Worm (Caenorhabditis elegans) whole organism, L2 larva: ENCODE measurements around the gene R166.2.

Source experiments
- ZK546.5 ChIP-seq: sonication (generic microtip); optimal IDR thresholded peaks from 2 replicates; lab custom pipeline; 2017; ENCODE audit warnings: missing biosample characterization, missing genetic modification characterization
- aly-2 ChIP-seq: fragments of 150-350 bp; optimal IDR thresholded peaks from 2 replicates; lab custom pipeline; 2014; ENCODE audit warnings: missing biosample characterization, missing genetic modification characterization
- ama-1 ChIP-seq: fragments of 150-350 bp; optimal IDR thresholded peaks from 2 replicates; lab custom pipeline; 2018; ENCODE audit warnings: inconsistent platforms
- ceh-82 ChIP-seq: fragments of 150-350 bp; optimal IDR thresholded peaks from 2 replicates; lab custom pipeline; 2014; ENCODE audit warnings: missing biosample characterization, missing genetic modification characterization
- elt-1 ChIP-seq: fragments of 150-350 bp; optimal IDR thresholded peaks from 2 replicates; lab custom pipeline; 2014; ENCODE audit warnings: missing biosample characterization, missing genetic modification characterization
- lin-11 ChIP-seq: fragments of 150-350 bp; sonication (generic microtip); optimal IDR thresholded peaks from 2 replicates; lab custom pipeline; 2014; ENCODE audit warnings: missing biosample characterization, missing genetic modification characterization, inconsistent platforms, mixed read lengths
- lin-39 ChIP-seq: fragments of 150-350 bp; optimal IDR thresholded peaks from 2 replicates; lab custom pipeline; 2014; ENCODE audit warnings: missing biosample characterization, missing genetic modification reagents, missing genetic modification characterization
- nhr-10 ChIP-seq: sonication (generic microtip); optimal IDR thresholded peaks from 2 replicates; lab custom pipeline; 2017; ENCODE audit warnings: missing biosample characterization, missing genetic modification characterization
- nhr-11 ChIP-seq: fragments of 150-350 bp; optimal IDR thresholded peaks from 2 replicates; lab custom pipeline; 2014; ENCODE audit warnings: missing biosample characterization, missing genetic modification characterization
- nhr-12 ChIP-seq: fragments of 150-350 bp; optimal IDR thresholded peaks from 2 replicates; lab custom pipeline; 2014; ENCODE audit warnings: missing biosample characterization, missing genetic modification characterization
- nhr-77 ChIP-seq: fragments of 150-350 bp; optimal IDR thresholded peaks from 2 replicates; lab custom pipeline; 2014; ENCODE audit warnings: missing biosample characterization, missing genetic modification characterization
- skn-1 ChIP-seq: sonication (generic microtip); optimal IDR thresholded peaks from 2 replicates; lab custom pipeline; 2017; ENCODE audit warnings: missing biosample characterization, missing genetic modification characterization
- unc-39 ChIP-seq: fragments of 150-350 bp; optimal IDR thresholded peaks from 2 replicates; lab custom pipeline; 2014; ENCODE audit warnings: missing biosample characterization, missing genetic modification characterization
- zag-1 ChIP-seq: fragments of 150-350 bp; optimal IDR thresholded peaks from 2 replicates; lab custom pipeline; 2014; ENCODE audit warnings: missing biosample characterization, missing genetic modification characterization

- no peak for TF ChIP-seq unc-39 (tag; lab: Kevin White, UChicago)
- no peak for TF ChIP-seq nhr-12 (tag; lab: Kevin White, UChicago)
- TF ChIP-seq ZK546.5 (tag; lab: Kevin White, UChicago) = no peak
- TF ChIP-seq zag-1 (tag; lab: Kevin White, UChicago) = no peak
- no peak for TF ChIP-seq aly-2 (tag; lab: Kevin White, UChicago)
- no peak for TF ChIP-seq nhr-11 (tag; lab: Kevin White, UChicago)
- TF ChIP-seq elt-1 = no peak
- TF ChIP-seq ama-1 (lab: Kevin White, UChicago) = no peak
- no peak for TF ChIP-seq lin-11 (tag; lab: Kevin White, UChicago)
- TF ChIP-seq nhr-77 (tag; lab: Kevin White, UChicago) = no peak
- TF ChIP-seq ceh-82 (tag; lab: Kevin White, UChicago) = no peak
- TF ChIP-seq nhr-10 (tag; lab: Kevin White, UChicago) = no peak
- TF ChIP-seq skn-1 = no peak
- TF ChIP-seq lin-39 (tag; lab: Kevin White, UChicago) = no peak
Measured at ce11 chrII:10494467-10494866, 43.0 kb downstream of the R166.2 start, which contains the start of gene ZK666.14.
